Fruit fly (Drosophila melanogaster): Measurements from ENCODE around the gene Npc2a.
A peak's percentile ranks its signal among the peaks of the same experiment; 100 is the strongest.

Gene Npc2a

DNA sequence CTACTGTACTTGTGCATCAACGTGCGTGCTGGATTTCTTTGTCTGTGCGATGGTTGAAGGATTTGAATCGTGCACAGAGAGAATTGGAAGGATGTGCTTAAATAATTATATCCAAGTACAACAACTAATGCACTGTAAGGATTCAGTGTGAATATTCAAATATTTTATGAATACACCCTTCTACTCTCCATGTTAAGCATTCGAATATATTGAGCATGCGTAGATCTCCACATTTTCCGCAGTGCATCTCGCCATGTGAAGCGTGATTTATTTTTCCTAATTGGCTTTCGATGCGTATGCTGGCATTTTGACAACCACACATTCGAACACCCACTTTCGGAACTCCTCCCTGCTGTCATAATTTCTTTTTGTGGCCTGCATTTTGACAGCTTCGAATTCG, 28.0 kb upstream of the Npc2a start:
- TF ChIP-seq CG8159 (tag; optimal IDR thresholded peaks at IDR 0.05): peak; percentile 11
- TF ChIP-seq CG10348 (GFP tag; IDR thresholded peaks at IDR 0.05): no peak

DNA sequence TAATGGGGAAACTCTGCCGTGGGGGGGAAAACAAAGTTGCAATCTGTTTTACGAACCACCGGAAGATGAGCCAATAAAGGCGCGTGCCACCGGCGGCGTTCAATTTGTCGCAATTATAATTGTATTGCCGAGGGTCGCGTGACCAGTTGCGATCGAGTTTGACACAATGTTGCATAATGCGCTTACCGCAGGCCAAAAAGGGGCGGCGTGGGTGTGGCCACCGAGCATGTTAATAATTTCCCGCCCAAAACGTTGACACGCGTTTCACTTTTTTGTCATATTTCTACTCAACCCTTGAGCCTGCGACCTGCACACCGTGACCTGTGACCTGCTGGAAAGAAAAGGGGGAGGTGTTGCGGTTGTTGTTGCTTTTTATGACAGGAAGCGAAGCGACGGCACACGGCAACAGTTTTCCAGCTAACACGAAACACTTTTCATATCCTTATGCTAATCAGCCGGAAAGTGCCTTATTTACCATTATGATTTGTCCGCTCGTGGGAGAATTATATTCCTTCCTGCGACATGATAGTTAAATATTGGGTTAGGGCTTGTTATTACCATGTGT, 26.1 kb upstream of the Npc2a start:
- TF ChIP-seq gl (tag; optimal IDR thresholded peaks at IDR 0.05) (no peak), Pif1B (GFP tag; optimal IDR thresholded peaks at IDR 0.05) (no peak)

DNA sequence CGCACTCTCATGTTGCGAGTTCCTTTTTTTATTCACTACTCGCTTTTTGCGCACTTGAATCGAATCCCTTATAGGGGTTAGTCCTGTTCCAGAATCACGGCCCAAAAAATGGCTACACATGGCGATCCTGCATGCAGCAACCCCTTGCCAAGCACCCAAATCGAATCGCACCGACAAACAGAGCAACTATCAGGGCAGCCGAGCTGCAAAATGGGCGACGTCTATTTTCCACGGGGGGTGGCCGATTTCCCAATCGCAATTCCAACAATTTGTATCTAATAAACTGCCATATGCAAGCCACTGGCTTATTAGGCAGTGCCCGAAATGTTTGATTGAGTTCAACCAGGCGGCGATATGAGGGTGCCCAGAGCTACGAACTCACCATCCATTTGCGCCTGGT, 20.8 kb upstream of the Npc2a start:
- no peak for TF ChIP-seq rn (GFP tag; IDR thresholded peaks at IDR 0.05)
- no peak for TF ChIP-seq CG10348 (GFP tag; IDR thresholded peaks at IDR 0.05)
- no peak for TF ChIP-seq CG14655 (GFP tag; optimal IDR thresholded peaks at IDR 0.05)
- TF ChIP-seq gl (tag; optimal IDR thresholded peaks at IDR 0.05): no peak
- TF ChIP-seq CG4496 (GFP tag; IDR thresholded peaks at IDR 0.05): no peak
- no peak for TF ChIP-seq CG12605 (GFP tag; IDR thresholded peaks at IDR 0.05)
- TF ChIP-seq CG13204 (GFP tag; optimal IDR thresholded peaks at IDR 0.05): no peak
- no peak for TF ChIP-seq CG17806 (tag; optimal IDR thresholded peaks at IDR 0.05)
- no peak for TF ChIP-seq Pif1A (GFP tag; optimal IDR thresholded peaks at IDR 0.05)
- TF ChIP-seq CG15710 (tag; optimal IDR thresholded peaks at IDR 0.05): no peak
- no peak for TF ChIP-seq Ets98B (GFP tag; IDR thresholded peaks at IDR 0.05)
- TF ChIP-seq Snoo (tag; optimal IDR thresholded peaks at IDR 0.05): no peak
- TF ChIP-seq CG8159 (tag; optimal IDR thresholded peaks at IDR 0.05): no peak
- no peak for TF ChIP-seq CG8301 (tag; optimal IDR thresholded peaks at IDR 0.05)
- no peak for TF ChIP-seq D1 (tag; optimal IDR thresholded peaks at IDR 0.05)
- TF ChIP-seq Pif1B (GFP tag; optimal IDR thresholded peaks at IDR 0.05): no peak
- TF ChIP-seq fd96Ca (GFP tag; IDR thresholded peaks at IDR 0.05): no peak
- TF ChIP-seq CG32121 (GFP tag; IDR thresholded peaks at IDR 0.05): no peak
- no peak for TF ChIP-seq CG9948 (tag; optimal IDR thresholded peaks at IDR 0.05)

DNA sequence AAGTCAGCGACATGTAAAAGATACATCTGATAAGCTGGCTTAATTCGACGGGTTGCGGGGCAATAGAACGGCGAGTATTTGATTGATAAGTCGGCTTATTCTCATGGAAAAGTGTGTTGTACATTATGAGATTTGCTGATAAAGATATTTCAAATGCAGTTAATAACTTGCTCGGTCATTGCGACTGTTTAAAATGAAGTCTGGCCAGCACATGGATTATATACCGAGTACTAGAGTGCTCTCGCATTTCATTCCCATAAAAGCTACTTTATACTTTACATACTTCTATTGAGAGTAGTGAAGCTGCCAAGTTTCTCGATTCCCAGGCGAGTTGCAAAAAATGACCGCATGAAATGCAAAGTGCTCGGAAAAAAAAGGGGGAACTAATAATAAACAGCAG, 20.2 kb upstream of the Npc2a start:
- TF ChIP-seq Pif1A (GFP tag; optimal IDR thresholded peaks at IDR 0.05) (no peak), fd96Ca (GFP tag; IDR thresholded peaks at IDR 0.05) (no peak), CG8159 (tag; optimal IDR thresholded peaks at IDR 0.05) (no peak), EcR (GFP tag; optimal IDR thresholded peaks at IDR 0.05) (no peak), CG10348 (GFP tag; IDR thresholded peaks at IDR 0.05) (no peak), Snoo (tag; optimal IDR thresholded peaks at IDR 0.05) (no peak), CG12605 (GFP tag; IDR thresholded peaks at IDR 0.05) (no peak), CG17806 (tag; optimal IDR thresholded peaks at IDR 0.05) (no peak), CG13204 (GFP tag; optimal IDR thresholded peaks at IDR 0.05) (no peak), D1 (tag; optimal IDR thresholded peaks at IDR 0.05) (no peak), CG15710 (tag; optimal IDR thresholded peaks at IDR 0.05) (no peak), CG34367 (tag; optimal IDR thresholded peaks at IDR 0.05) (no peak), gl (tag; optimal IDR thresholded peaks at IDR 0.05) (no peak), Pif1B (GFP tag; optimal IDR thresholded peaks at IDR 0.05) (no peak), CG8301 (tag; optimal IDR thresholded peaks at IDR 0.05) (no peak), CG32121 (GFP tag; IDR thresholded peaks at IDR 0.05) (no peak), Ets98B (GFP tag; IDR thresholded peaks at IDR 0.05) (no peak), CG4496 (GFP tag; IDR thresholded peaks at IDR 0.05) (no peak), CG9948 (tag; optimal IDR thresholded peaks at IDR 0.05) (no peak), rn (GFP tag; IDR thresholded peaks at IDR 0.05) (no peak)

- peak; percentile 23 for TF ChIP-seq CG13204 (GFP tag; optimal IDR thresholded peaks at IDR 0.05)
- no peak for TF ChIP-seq CG10348 (GFP tag; IDR thresholded peaks at IDR 0.05)
- peak; percentile 19; the same call in 1 of the 2 replicates for TF ChIP-seq rn (GFP tag; IDR thresholded peaks at IDR 0.05)
- no peak for TF ChIP-seq CG8301 (tag; optimal IDR thresholded peaks at IDR 0.05)
- TF ChIP-seq Pif1B (GFP tag; optimal IDR thresholded peaks at IDR 0.05): no peak
Observed at dm6 chr2L:1970312-1970929, 17.7 kb upstream of the Npc2a start, which contains the start of gene erm. erm (minus strand) TSS chr2L:1970362.

- TF ChIP-seq CG8159 (tag; optimal IDR thresholded peaks at IDR 0.05): peak; percentile 5
- TF ChIP-seq CG13204 (GFP tag; optimal IDR thresholded peaks at IDR 0.05): no peak
Observed at dm6 chr2L:1972450-1973119, 15.5 kb upstream of the Npc2a start.

DNA sequence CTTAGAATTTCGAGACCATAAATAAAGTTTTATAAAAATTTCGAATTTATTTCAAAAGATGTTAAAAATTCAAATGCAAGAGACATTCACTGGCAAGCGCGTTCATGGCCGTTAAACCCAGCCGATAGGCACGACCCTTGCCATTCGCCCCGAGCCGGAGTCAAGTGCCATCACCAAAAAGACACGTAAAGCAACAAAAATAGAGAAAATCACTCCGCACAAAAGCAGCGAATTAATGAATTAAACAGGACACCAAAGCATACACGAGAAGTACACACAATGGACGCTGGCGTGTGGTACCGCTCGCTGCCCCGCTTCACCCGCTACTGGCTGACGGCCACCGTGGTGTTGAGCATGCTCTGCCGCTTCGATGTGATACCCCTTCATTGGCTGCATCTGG, 14.1 kb upstream of the Npc2a start, which contains the start of gene Der-1:
Gene Der-1, plus strand, starts transcription at position 1 of the 400 bp plus-strand sequence.
- no peak for TF ChIP-seq CG13204 (GFP tag; optimal IDR thresholded peaks at IDR 0.05)
- no peak for TF ChIP-seq CG17806 (tag; optimal IDR thresholded peaks at IDR 0.05)
- TF ChIP-seq CG8159 (tag; optimal IDR thresholded peaks at IDR 0.05): no peak
- TF ChIP-seq Pif1B (GFP tag; optimal IDR thresholded peaks at IDR 0.05): no peak
- TF ChIP-seq CG4496 (GFP tag; IDR thresholded peaks at IDR 0.05): peak; percentile 18; the same call in 1 of the 3 replicates
- TF ChIP-seq rn (GFP tag; IDR thresholded peaks at IDR 0.05): no peak
- no peak for TF ChIP-seq CG9948 (tag; optimal IDR thresholded peaks at IDR 0.05)
- TF ChIP-seq Pif1A (GFP tag; optimal IDR thresholded peaks at IDR 0.05): no peak
- TF ChIP-seq gl (tag; optimal IDR thresholded peaks at IDR 0.05): no peak
- no peak for TF ChIP-seq fd96Ca (GFP tag; IDR thresholded peaks at IDR 0.05)
- no peak for TF ChIP-seq CG12605 (GFP tag; IDR thresholded peaks at IDR 0.05)
- no peak for TF ChIP-seq CG14655 (GFP tag; optimal IDR thresholded peaks at IDR 0.05)
- TF ChIP-seq Ets98B (GFP tag; IDR thresholded peaks at IDR 0.05): peak; percentile 18; the same call in 1 of the 2 replicates
- peak; percentile 28; the same call in 1 of the 2 replicates for TF ChIP-seq CG32121 (GFP tag; IDR thresholded peaks at IDR 0.05)
- no peak for TF ChIP-seq CG10348 (GFP tag; IDR thresholded peaks at IDR 0.05)
- no peak for TF ChIP-seq EcR (GFP tag; optimal IDR thresholded peaks at IDR 0.05)
- TF ChIP-seq CG15710 (tag; optimal IDR thresholded peaks at IDR 0.05): no peak
- TF ChIP-seq CG8301 (tag; optimal IDR thresholded peaks at IDR 0.05): no peak
- TF ChIP-seq CG34367 (tag; optimal IDR thresholded peaks at IDR 0.05): no peak
- TF ChIP-seq Snoo (tag; optimal IDR thresholded peaks at IDR 0.05): no peak
- TF ChIP-seq D1 (tag; optimal IDR thresholded peaks at IDR 0.05): no peak
